Worm (Caenorhabditis elegans): ENCODE measurements around the gene nrps-1.

DNA sequence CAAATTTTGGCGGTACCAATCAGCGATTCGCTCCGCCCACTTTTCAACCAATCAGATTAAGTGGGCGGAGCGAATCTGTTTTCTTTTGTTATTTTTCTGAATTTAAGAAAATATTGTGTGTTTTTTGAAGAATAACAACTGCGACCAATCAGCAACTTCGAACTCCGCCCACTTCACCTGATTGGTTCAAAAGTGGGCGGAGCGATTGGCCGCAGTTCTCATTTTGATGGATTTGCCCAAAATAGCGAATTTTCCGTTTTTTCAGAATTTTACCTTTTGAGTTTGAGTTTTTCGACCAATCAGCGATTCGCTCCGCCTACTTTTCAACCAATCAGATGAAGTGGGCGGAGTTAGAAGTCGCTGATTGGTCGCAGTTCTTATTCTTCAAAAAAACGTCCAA is 54.8 kb downstream of the nrps-1 start:
- TF ChIP-seq gmeb-2 (tag; optimal IDR thresholded peaks at IDR 0.05), result no peak
- TF ChIP-seq pqm-1 (tag; optimal IDR thresholded peaks at IDR 0.05), result no peak
- no peak for TF ChIP-seq unc-42 (tag; optimal IDR thresholded peaks at IDR 0.05)
- TF ChIP-seq ceh-24 (tag; optimal IDR thresholded peaks at IDR 0.05), result no peak
- no peak for TF ChIP-seq dve-1 (tag; optimal IDR thresholded peaks at IDR 0.05)
- TF ChIP-seq Y22D7AL.16 (tag; optimal IDR thresholded peaks at IDR 0.05), result no peak
